Fruit fly (Drosophila melanogaster): ENCODE measurements around the gene Nepl15.

Nepl15 gene

DNA sequence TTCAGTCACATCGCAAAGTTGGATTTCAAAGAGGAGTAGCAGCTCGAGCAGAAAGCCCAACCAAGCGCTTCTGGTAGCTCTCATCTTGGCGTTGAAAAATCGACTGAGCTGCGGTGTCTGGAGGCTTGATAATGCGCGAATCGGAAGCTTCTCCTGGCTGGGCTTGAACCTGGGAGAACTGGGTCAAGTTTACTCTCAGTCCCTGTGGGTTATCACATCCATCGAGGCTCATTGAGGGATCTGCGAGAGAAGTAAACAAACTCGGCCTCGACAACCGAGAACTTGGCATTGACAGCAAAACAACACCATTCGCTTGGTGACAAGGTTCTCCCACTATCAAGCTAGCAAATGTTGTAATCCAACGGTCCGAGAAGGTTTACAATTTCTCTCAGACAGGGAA is 5.0 kb downstream of the Nepl15 start, which contains the start of gene Nepl13:
Nepl13 (minus strand) TSS at position 89 of the 400 bp plus-strand sequence.
- no peak for TF ChIP-seq noc (tag; optimal IDR thresholded peaks at IDR 0.05)

dm6 chr3R:22757117-22757516 is 8.9 kb downstream of the Nepl15 start:
- no peak for TF ChIP-seq noc (tag; optimal IDR thresholded peaks at IDR 0.05)

DNA sequence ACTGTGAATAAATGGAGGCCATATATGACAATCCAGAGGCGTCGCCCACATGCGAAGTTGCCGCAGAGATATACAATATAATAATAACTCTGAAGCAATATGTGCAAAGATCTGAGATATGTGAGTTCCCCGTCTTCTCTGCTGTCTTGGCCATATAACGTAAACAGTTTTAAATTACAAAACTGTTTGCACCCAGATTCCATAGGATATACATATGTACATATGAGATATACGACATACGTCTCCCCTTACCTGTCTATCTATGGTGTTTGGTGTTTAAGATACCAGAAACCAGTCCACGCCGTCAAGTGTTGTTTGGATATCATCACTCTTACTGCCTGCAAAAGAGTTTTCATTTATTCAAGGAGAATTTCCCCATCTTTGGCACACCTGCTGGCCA is 9.7 kb downstream of the Nepl15 start:
- TF ChIP-seq noc (tag; optimal IDR thresholded peaks at IDR 0.05): no peak

- no peak for TF ChIP-seq noc (tag; optimal IDR thresholded peaks at IDR 0.05)
Measured at dm6 chr3R:22755187-22755777, 10.7 kb downstream of the Nepl15 start.

DNA sequence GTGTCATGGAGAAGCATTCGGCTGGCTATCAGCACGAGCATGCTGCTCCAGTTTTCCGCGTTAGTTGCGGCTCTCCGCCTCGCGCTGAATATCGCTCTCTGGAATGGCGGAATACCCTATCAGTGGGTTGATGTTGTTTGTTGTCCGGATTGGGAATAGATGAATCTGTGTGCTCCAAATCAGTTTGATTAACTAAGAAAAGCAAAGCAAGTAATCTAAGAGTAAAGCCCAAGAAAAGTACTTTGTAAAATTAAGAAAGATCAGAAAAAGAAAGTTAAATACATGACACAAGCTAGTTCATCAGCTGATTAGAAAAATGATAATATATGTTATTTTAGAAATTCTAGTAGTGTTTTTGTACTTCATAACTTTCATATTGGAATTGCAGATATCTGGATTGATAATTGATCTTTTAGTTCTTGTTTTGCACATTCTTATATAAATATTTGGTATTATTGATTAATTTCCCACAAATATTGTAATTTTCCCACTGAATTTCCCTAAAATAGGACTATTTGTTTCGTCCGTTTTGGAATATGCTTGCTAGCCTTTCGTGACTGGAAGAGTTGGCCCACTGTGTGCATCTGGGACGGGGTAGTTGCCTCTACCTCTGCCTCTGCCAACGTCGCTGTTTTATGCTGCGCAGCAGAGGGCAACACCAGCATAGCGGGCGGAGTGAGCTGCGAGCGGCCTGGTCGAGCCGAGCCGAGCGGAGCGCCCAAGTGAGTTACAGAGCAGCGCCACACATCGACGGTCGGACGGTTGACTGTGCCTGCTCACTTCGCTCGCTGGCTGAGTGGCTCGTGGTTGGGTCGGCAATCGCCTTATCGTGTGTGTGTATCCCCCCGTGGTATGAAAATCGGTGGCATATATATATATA is 11.8 kb downstream of the Nepl15 start:
- TF ChIP-seq noc (tag; optimal IDR thresholded peaks at IDR 0.05): peak; percentile 49

- TF ChIP-seq noc (tag; optimal IDR thresholded peaks at IDR 0.05): no peak
Measured at dm6 chr3R:22753600-22753894, 12.4 kb downstream of the Nepl15 start.

DNA sequence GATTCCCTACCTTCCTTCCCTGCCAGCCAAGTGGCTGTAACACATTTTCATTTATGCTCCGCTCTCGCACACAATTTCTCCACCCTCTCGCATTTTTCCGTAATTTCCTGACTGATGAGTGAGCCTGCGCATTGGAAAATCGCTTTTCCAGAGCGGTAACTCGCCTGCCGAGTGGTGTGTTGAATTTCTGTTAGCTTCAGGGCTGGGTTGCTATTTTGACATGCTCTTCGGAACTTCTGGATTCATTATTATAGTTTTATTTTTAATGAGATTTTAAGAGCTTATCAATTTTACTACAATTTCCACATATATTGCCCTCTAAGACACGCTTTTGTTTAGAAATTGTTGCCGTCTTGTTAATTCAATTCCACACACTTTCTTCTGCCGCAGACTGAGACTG is 13.0 kb downstream of the Nepl15 start:
- no peak for TF ChIP-seq noc (tag; optimal IDR thresholded peaks at IDR 0.05)

DNA sequence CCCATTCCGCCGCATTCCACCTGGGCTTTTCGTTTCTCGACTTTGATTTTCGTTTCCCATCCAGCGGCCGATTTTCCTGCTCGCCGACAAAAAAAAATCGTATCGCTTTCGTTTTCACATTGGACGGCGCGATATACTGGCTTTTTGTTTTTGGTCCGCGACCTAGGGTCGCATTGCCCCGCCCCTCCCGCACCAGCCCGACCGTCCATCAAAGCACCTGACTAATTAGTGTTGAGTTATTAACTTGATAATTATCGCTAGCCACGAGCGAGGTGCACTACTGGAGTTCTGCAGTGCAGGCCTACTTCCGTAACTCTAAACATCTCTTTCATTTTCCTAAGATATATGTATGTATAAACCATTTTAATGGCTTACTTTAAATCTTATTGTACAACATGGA is 14.3 kb downstream of the Nepl15 start:
- no peak for TF ChIP-seq noc (tag; optimal IDR thresholded peaks at IDR 0.05)

DNA sequence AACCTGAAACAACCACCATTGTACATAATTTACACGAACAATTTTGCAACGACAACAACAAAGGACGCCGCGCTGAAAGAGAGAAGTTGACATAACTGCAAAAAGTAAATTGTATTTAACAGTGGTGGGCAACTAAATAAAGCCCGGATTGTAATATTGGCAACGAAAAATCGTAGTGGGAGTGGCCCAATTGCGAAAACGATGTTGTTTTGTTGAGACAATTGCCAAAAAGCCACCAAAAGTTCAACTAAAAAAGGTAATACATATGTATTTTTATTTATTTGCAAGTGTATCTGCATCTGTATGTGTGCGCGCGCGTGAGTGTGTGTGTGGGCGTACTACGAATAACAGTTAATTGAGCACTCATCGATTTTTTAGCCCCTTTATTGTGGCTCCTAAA is 14.9 kb downstream of the Nepl15 start:
- no peak for TF ChIP-seq noc (tag; optimal IDR thresholded peaks at IDR 0.05)

DNA sequence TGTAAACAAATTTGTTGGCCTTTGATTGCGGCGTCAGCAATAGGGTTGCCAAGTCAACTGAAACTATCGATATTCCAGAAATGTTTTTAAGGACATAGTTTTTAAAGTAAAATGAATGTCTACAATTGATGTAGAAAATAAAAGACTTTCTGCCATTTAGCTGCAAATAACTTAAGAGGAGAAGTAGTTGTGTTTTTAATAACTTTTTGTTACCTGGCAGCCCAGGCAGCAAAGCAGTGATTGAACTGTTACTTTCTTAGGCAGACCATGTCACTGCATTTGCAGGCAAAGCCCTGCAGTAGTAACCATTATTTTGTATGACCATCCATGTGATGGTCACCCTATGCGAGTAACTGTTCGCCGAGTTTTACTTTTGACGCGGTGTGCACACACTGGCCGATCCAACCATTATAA is 15.4 kb downstream of the Nepl15 start, which contains the start of the genes rumi, CG7029 and Usp12-46:
rumi (minus strand) TSS at position 64 of the 414 bp plus-strand sequence.
CG7029 (plus strand) TSS at position 368 of the 414 bp plus-strand sequence.
Usp12-46 (plus strand) TSS at position 368 of the 414 bp plus-strand sequence.
- peak; percentile 82 for TF ChIP-seq noc (tag; optimal IDR thresholded peaks at IDR 0.05)

DNA sequence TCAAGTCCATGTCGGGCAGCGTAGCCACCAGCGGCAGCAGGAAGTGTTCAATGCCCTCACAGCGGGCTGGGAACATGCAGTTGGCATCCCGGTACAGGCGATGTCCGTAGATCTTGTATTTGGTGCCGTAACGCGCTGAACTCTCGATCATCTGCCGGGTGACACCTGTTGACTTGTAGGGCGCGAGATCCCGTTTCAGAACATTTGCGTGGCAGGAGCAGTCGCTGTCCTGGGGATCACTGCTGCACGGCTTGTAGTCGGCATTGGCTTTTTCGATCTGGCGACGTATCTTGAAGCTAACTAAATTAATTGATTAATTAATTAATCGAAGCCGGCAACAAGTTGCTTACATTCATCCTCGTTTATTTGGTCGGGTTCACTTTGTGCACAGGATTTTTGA is 15.9 kb downstream of the Nepl15 start:
- no peak for TF ChIP-seq noc (tag; optimal IDR thresholded peaks at IDR 0.05)

DNA sequence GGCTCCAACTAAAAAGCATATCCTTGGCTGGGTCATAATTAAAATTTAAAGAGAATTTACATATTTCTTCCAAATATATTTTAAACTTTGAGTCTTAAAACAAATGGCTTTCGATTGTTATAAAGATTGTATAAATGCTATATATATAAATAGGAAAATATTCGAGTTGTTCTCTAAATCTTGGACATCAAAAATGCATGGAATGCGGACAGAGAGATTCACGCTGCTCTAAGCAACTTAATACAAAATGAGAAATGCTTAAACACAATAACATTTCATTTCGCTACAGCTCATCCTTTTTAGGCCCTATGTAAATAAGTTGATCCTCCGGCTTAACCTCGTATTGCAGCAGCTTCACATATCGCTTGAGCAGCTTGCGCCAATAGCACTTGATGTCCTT is 17.0 kb downstream of the Nepl15 start, which contains the start of gene CG31139:
CG31139 (minus strand) TSS at position 101 of the 400 bp plus-strand sequence.
- TF ChIP-seq noc (tag; optimal IDR thresholded peaks at IDR 0.05): no peak

DNA sequence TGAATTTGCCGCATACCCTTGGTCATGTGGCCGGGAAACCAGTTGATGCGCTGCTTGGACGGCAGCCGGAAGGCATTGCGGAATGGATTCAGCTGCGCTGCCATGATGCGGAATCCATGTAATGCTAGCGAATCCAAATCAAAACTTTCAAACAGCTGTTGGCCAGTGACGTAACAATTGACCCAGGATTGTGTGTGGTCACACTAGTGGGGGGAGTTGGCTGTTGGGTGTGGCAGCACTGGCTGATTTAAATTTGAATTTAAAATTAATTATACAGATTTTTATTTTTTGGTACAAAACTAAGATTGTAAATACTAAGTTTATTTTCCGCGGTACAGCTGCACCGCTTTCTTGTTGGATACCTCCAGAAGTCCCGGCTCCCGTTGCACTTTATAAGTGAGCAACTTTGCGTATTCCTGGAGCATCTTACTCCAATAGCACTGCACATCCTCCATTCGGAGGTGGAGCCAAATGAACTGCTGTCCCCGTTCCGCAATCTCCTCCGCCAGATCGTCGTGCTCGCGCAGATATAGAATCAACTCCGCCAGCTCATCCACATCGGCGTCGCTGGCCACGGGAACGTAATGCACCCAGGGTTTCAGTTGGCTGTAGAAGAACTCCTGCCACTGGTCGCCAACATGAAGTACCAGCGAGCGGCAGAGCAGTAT is 18.4 kb downstream of the Nepl15 start, which contains the start of gene CG17141:
CG17141 (minus strand) TSS at position 177 of the 668 bp plus-strand sequence.
- no peak for TF ChIP-seq noc (tag; optimal IDR thresholded peaks at IDR 0.05)

- no peak for TF ChIP-seq noc (tag; optimal IDR thresholded peaks at IDR 0.05)
Measured at dm6 chr3R:22745432-22745831, 20.5 kb downstream of the Nepl15 start, which contains the start of the genes vret and HP1c. vret (minus strand) TSS chr3R:22745581. HP1c (plus strand) TSS chr3R:22745620.

DNA sequence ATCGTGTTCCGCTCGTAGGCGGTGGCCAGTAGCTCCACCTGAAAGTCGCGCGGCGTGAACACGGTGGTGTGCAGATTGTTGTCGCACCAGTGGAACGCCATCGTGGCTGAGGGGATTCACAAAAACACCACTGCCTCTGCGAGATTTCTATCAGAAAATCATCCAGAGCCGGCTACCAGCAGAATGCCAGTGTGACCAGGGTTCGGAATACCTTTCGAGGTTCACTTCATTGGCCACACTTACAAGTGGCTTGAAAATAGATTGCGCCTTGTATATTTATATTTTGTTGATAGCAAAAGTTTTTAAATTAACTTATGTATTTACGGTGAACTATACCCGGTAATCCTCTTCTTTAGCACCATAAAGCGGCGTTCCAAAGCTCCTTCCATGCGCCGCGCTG is 25.0 kb downstream of the Nepl15 start, which contains the start of the genes Dcr-1 and CG6985:
Dcr-1 (minus strand) TSS at position 162 of the 400 bp plus-strand sequence.
CG6985 (plus strand) TSS at position 221 of the 400 bp plus-strand sequence.
- TF ChIP-seq noc (tag; optimal IDR thresholded peaks at IDR 0.05): no peak

DNA sequence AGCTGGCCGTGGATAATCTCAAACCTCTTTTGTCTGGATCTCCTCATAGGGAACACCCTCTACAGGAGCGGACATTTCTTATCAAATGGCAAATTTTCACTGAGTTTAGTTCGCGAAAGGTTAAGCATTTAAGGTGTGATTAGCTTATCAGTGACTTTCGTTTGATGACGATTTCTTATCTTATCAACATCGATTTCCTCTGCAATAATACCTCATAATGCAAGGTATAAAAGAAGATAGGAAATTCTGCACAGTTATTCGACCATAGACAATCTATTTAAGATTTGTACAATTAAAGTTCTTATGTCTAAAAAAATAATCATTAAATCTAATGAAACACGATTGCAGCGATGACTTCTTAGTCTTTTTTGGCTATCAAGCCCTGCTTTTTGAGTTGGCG is 32.2 kb downstream of the Nepl15 start, which contains the start of gene Takl2:
Takl2 (minus strand) TSS at position 101 of the 400 bp plus-strand sequence.
- TF ChIP-seq noc (tag; optimal IDR thresholded peaks at IDR 0.05): no peak

All from whole organism, larva.